Worm (Caenorhabditis elegans) whole organism, young adult: Measurements from ENCODE around the gene T21C9.11.

Source experiments
- F10E7.11 ChIP-seq: sonication (generic microtip); optimal IDR thresholded peaks from 2 replicates; lab custom pipeline; 2017; ENCODE audit warnings: mild to moderate bottlenecking, missing genetic modification characterization, moderate library complexity, missing compliant biosample characterization
- F52B5.7 ChIP-seq: sonication (generic microtip); optimal IDR thresholded peaks from 2 replicates; lab custom pipeline; 2016; ENCODE audit warnings: mild to moderate bottlenecking, missing genetic modification characterization, missing compliant biosample characterization
- ZK185.1 ChIP-seq: sonication (generic microtip); optimal IDR thresholded peaks from 2 replicates; lab custom pipeline; 2016; ENCODE audit warnings: mild to moderate bottlenecking, missing genetic modification characterization, missing compliant biosample characterization; ENCODE audit not compliant: poor library complexity, severe bottlenecking
- fkh-3 ChIP-seq: sonication (generic microtip); optimal IDR thresholded peaks from 2 replicates; lab custom pipeline; 2016; ENCODE audit warnings: mild to moderate bottlenecking, missing genetic modification characterization, missing compliant biosample characterization
- lin-35 ChIP-seq, 3 experiments: fragments of 150-350 bp in 2 of 3; sonication (generic microtip) in 1 of 3; optimal IDR thresholded peaks; 2 replicates each; lab custom pipeline; 2014 to 2018; ENCODE audit warnings: missing biosample characterization in 3 of 3, missing genetic modification characterization in 3 of 3, missing genetic modification reagents in 3 of 3
- madf-8 ChIP-seq: fragments of 200-800 bp; sonication (Bioruptor generic); conservative IDR thresholded peaks from 2 replicates; pipeline ENCODE4 v1.3.6; 2022; ENCODE audit warnings: missing genetic modification reagents, missing genetic modification characterization, missing compliant biosample characterization
- unc-62 ChIP-seq: fragments of 150-350 bp; optimal IDR thresholded peaks from 2 replicates; lab custom pipeline; 2014; ENCODE audit warnings: missing biosample characterization, missing genetic modification reagents, missing genetic modification characterization

- TF ChIP-seq F10E7.11 (no peak), lin-35 (GFP tag; optimal IDR thresholded peaks at IDR 0.05; lab: Kevin White, UChicago) (no peak), fkh-3 (tag; lab: Kevin White, UChicago) (no peak), ZK185.1 (tag; lab: Kevin White, UChicago) (no peak), unc-62 (GFP tag; lab: Kevin White, UChicago) (no peak), madf-8 (GFP tag; lab: Robert Waterston, UW) (no peak), F52B5.7 (no peak)
These were observed 16.5 kb downstream of the T21C9.11 start, which contains the start of gene mics-1 for ce11 chrV:10578226-10578625.
